Fruit fly (Drosophila melanogaster) whole organism, embryonic: ENCODE data around the gene CG16710.

Experiments
- Ada2b ChIP-seq: fragments of 200-800 bp; sonication (Bioruptor generic); IDR thresholded peaks from 2 replicates; pipeline ENCODE4 v1.3.6; 2022; ENCODE audit warnings: missing biosample characterization, missing genetic modification characterization
- Adf1 ChIP-seq: fragments of 200-800 bp; sonication (Bioruptor generic); IDR thresholded peaks from 2 replicates; pipeline ENCODE4 v1.3.6; 2022; ENCODE audit warnings: missing biosample characterization, missing genetic modification characterization
- CG14710 ChIP-seq: fragments of 200-800 bp; sonication (Bioruptor generic); optimal IDR thresholded peaks from 3 replicates; lab custom pipeline; 2019; ENCODE audit warnings: missing biosample characterization, mild to moderate bottlenecking, missing genetic modification characterization, moderate library complexity
- CG15011 ChIP-seq: fragments of 200-800 bp; sonication (Bioruptor generic); optimal IDR thresholded peaks from 3 replicates; lab custom pipeline; 2018; ENCODE audit warnings: missing biosample characterization, mild to moderate bottlenecking, missing genetic modification characterization
- CG17186 ChIP-seq: fragments of 200-800 bp; sonication (Bioruptor generic); optimal IDR thresholded peaks from 3 replicates; lab custom pipeline; 2017; ENCODE audit warnings: missing biosample characterization, missing genetic modification reagents, missing genetic modification characterization
- CG17829 ChIP-seq: fragments of 200-800 bp; optimal IDR thresholded peaks from 2 replicates; lab custom pipeline; 2019; ENCODE audit warnings: missing biosample characterization, mild to moderate bottlenecking, missing genetic modification characterization, moderate library complexity
- CG3407 ChIP-seq: fragments of 200-800 bp; sonication (Bioruptor generic); optimal IDR thresholded peaks from 2 replicates; lab custom pipeline; 2018; ENCODE audit warnings: missing biosample characterization, mild to moderate bottlenecking, missing genetic modification characterization
- CG34224 ChIP-seq: fragments of 200-800 bp; sonication (Bioruptor generic); IDR thresholded peaks from 3 replicates; pipeline ENCODE4 v1.3.6; 2022; ENCODE audit warnings: missing biosample characterization, missing genetic modification characterization; ENCODE audit not compliant: partially characterized antibody
- CG3838 ChIP-seq: fragments of 200-800 bp; sonication (Bioruptor generic); optimal IDR thresholded peaks from 3 replicates; lab custom pipeline; 2016; ENCODE audit warnings: missing biosample characterization, missing genetic modification characterization
- CG6683 ChIP-seq: fragments of 200-800 bp; sonication (Bioruptor generic); optimal IDR thresholded peaks from 2 replicates; lab custom pipeline; 2017; ENCODE audit warnings: missing biosample characterization, mild to moderate bottlenecking, missing genetic modification characterization, missing genetic modification reagents
- CG7839 ChIP-seq: fragments of 200-800 bp; sonication (Bioruptor generic); optimal IDR thresholded peaks from 3 replicates; lab custom pipeline; 2018; ENCODE audit warnings: missing biosample characterization, mild to moderate bottlenecking, missing genetic modification characterization, moderate library complexity
- CG8478 ChIP-seq: fragments of >200 bp; optimal IDR thresholded peaks from 2 replicates; lab custom pipeline; 2018
- CG8944 ChIP-seq: fragments of 200-800 bp; sonication (Bioruptor generic); optimal IDR thresholded peaks from 3 replicates; lab custom pipeline; 2016; ENCODE audit warnings: missing biosample characterization, missing genetic modification characterization
- D ChIP-seq, 2 experiments: fragments of 200-800 bp in 1 of 2; fragments of >200 bp in 1 of 2; sonication (Bioruptor generic) in 1 of 2; optimal IDR thresholded peaks; 2 replicates in 1 of 2; 3 replicates in 1 of 2; lab custom pipeline; 2017; ENCODE audit warnings: mild to moderate bottlenecking in 1 of 2, missing biosample characterization in 1 of 2, missing genetic modification characterization in 1 of 2, missing genetic modification reagents in 1 of 2
- Dp ChIP-seq: fragments of 200-800 bp; sonication (Bioruptor generic); optimal IDR thresholded peaks from 2 replicates; lab custom pipeline; 2018; ENCODE audit warnings: missing biosample characterization, mild to moderate bottlenecking, missing genetic modification characterization, moderate library complexity
- Drgx ChIP-seq: fragments of 200-800 bp; sonication (Bioruptor generic); IDR thresholded peaks from 2 replicates; pipeline ENCODE4 v1.3.6; 2022; ENCODE audit warnings: missing biosample characterization, missing genetic modification characterization
- Ets97D ChIP-seq: fragments of 200-800 bp; sonication (Bioruptor generic); optimal IDR thresholded peaks from 3 replicates; lab custom pipeline; 2016; ENCODE audit warnings: missing biosample characterization, missing genetic modification characterization
- HmgD ChIP-seq: fragments of 200-800 bp; sonication (Bioruptor generic); optimal IDR thresholded peaks from 3 replicates; lab custom pipeline; 2016; ENCODE audit warnings: missing biosample characterization, missing genetic modification characterization
- Hmx ChIP-seq: fragments of 200-800 bp; sonication (Bioruptor generic); optimal IDR thresholded peaks from 2 replicates; lab custom pipeline; 2016; ENCODE audit warnings: missing biosample characterization, missing genetic modification characterization
- Lhr ChIP-seq: fragments of 200-800 bp; sonication (Bioruptor generic); optimal IDR thresholded peaks from 3 replicates; lab custom pipeline; 2017; ENCODE audit warnings: mild to moderate bottlenecking, missing biosample characterization, missing genetic modification reagents, missing genetic modification characterization
- Myb ChIP-seq: fragments of 200-800 bp; sonication (Bioruptor generic); optimal IDR thresholded peaks from 2 replicates; lab custom pipeline; 2016; ENCODE audit warnings: missing biosample characterization, missing genetic modification characterization
- NC2β ChIP-seq: fragments of 200-800 bp; sonication (Bioruptor generic); optimal IDR thresholded peaks from 2 replicates; lab custom pipeline; 2016; ENCODE audit warnings: missing biosample characterization, missing genetic modification characterization
- NK7.1 ChIP-seq: fragments of 200-800 bp; sonication (Bioruptor generic); optimal IDR thresholded peaks from 3 replicates; lab custom pipeline; 2016; ENCODE audit warnings: missing biosample characterization, missing genetic modification characterization
- Poxn ChIP-seq: fragments of 200-800 bp; sonication (Bioruptor generic); IDR thresholded peaks from 2 replicates; pipeline ENCODE4 v1.3.6; 2022; ENCODE audit warnings: missing biosample characterization, missing genetic modification characterization
- Rx ChIP-seq: fragments of 200-800 bp; sonication (Bioruptor generic); IDR thresholded peaks from 2 replicates; pipeline ENCODE4 v1.3.6; 2022; ENCODE audit warnings: missing biosample characterization, missing genetic modification characterization
- Ssrp ChIP-seq: fragments of 200-800 bp; sonication (Bioruptor generic); optimal IDR thresholded peaks from 2 replicates; lab custom pipeline; 2018; ENCODE audit warnings: missing biosample characterization, mild to moderate bottlenecking, missing genetic modification characterization, moderate library complexity
- Vsx1 ChIP-seq: fragments of 200-800 bp; sonication (Bioruptor generic); optimal IDR thresholded peaks from 2 replicates; lab custom pipeline; 2017; ENCODE audit warnings: missing biosample characterization, mild to moderate bottlenecking, missing genetic modification characterization, missing genetic modification reagents
- ac ChIP-seq: fragments of 200-800 bp; sonication (Bioruptor generic); optimal IDR thresholded peaks from 3 replicates; lab custom pipeline; 2017; ENCODE audit warnings: missing biosample characterization, mild to moderate bottlenecking, missing genetic modification characterization
- amos ChIP-seq: fragments of 200-800 bp; sonication (Bioruptor generic); IDR thresholded peaks from 2 replicates; pipeline ENCODE4 v1.3.6; 2022; ENCODE audit warnings: missing biosample characterization, missing genetic modification characterization; ENCODE audit not compliant: partially characterized antibody
- bab2 ChIP-seq: fragments of 200-800 bp; sonication (Bioruptor generic); optimal IDR thresholded peaks from 2 replicates; lab custom pipeline; 2016; ENCODE audit warnings: missing biosample characterization, missing genetic modification characterization
- bbx ChIP-seq: fragments of 200-800 bp; sonication (Bioruptor generic); IDR thresholded peaks from 2 replicates; pipeline ENCODE4 v1.3.6; 2022; ENCODE audit warnings: missing biosample characterization, missing genetic modification characterization; ENCODE audit not compliant: partially characterized antibody
- br ChIP-seq: fragments of >200 bp; optimal IDR thresholded peaks from 2 replicates; lab custom pipeline; 2017
- cwo ChIP-seq: fragments of 200-800 bp; sonication (Bioruptor generic); optimal IDR thresholded peaks from 3 replicates; lab custom pipeline; 2017; ENCODE audit warnings: missing biosample characterization, missing genetic modification characterization, mild to moderate bottlenecking, moderate library complexity, missing genetic modification reagents
- ewg ChIP-seq: fragments of 200-800 bp; sonication (Bioruptor generic); optimal IDR thresholded peaks from 3 replicates; lab custom pipeline; 2017; ENCODE audit warnings: mild to moderate bottlenecking, missing biosample characterization, missing genetic modification reagents, missing genetic modification characterization
- eyg ChIP-seq: fragments of 200-800 bp; sonication (Bioruptor generic); optimal IDR thresholded peaks from 3 replicates; lab custom pipeline; 2016; ENCODE audit warnings: missing biosample characterization, missing genetic modification characterization
- fu2 ChIP-seq: fragments of 200-800 bp; sonication (Bioruptor generic); optimal IDR thresholded peaks from 2 replicates; lab custom pipeline; 2016; ENCODE audit warnings: missing biosample characterization, missing genetic modification characterization
- gro ChIP-seq: fragments of 200-800 bp; sonication (Bioruptor generic); optimal IDR thresholded peaks from 2 replicates; lab custom pipeline; 2016; ENCODE audit warnings: missing biosample characterization, missing genetic modification characterization
- insv ChIP-seq, 2 experiments: fragments of 200-800 bp; sonication (Bioruptor generic); optimal IDR thresholded peaks; 3 replicates each; lab custom pipeline; 2016 to 2018; ENCODE audit warnings: missing biosample characterization in 2 of 2, missing genetic modification characterization in 2 of 2
- jing ChIP-seq: fragments of 200-800 bp; sonication (Bioruptor generic); optimal IDR thresholded peaks from 2 replicates; lab custom pipeline; 2018; ENCODE audit warnings: missing biosample characterization, mild to moderate bottlenecking, missing genetic modification characterization
- ken ChIP-seq: fragments of 200-800 bp; sonication (Bioruptor generic); IDR thresholded peaks from 3 replicates; pipeline ENCODE4 v1.3.6; 2022; ENCODE audit warnings: missing biosample characterization, missing genetic modification characterization
- knrl ChIP-seq: fragments of 200-800 bp; sonication (Bioruptor generic); IDR thresholded peaks from 3 replicates; pipeline ENCODE4 v1.3.6; 2022; ENCODE audit warnings: missing biosample characterization, missing genetic modification characterization; ENCODE audit not compliant: partially characterized antibody
- pita ChIP-seq: fragments of 200-800 bp; sonication (Bioruptor generic); optimal IDR thresholded peaks from 2 replicates; lab custom pipeline; 2017; ENCODE audit warnings: missing biosample characterization, mild to moderate bottlenecking, missing genetic modification characterization
- prd ChIP-seq, 3 experiments: fragments of >200 bp in 2 of 3; fragments of 200-800 bp in 1 of 3; sonication (Bioruptor generic) in 1 of 3; optimal IDR thresholded peaks in 2 of 3; IDR thresholded peaks in 1 of 3; 2 replicates in 2 of 3; 3 replicates in 1 of 3; pipeline versions ENCODE4 v1.3.6 to Lab custom; 2017 to 2022; ENCODE audit warnings: missing biosample characterization in 1 of 3, missing genetic modification characterization in 1 of 3
- rib ChIP-seq: fragments of 200-800 bp; sonication (Bioruptor generic); IDR thresholded peaks from 2 replicates; pipeline ENCODE4 v1.3.6; 2022; ENCODE audit warnings: missing biosample characterization, missing genetic modification characterization
- sens-2 ChIP-seq: fragments of 200-800 bp; sonication (Bioruptor generic); IDR thresholded peaks from 2 replicates; pipeline ENCODE4 v1.3.6; 2022; ENCODE audit warnings: missing biosample characterization, missing genetic modification characterization
- sna ChIP-seq: fragments of 200-800 bp; sonication (Bioruptor generic); IDR thresholded peaks from 2 replicates; pipeline ENCODE4 v1.3.6; 2022; ENCODE audit warnings: missing biosample characterization, missing genetic modification characterization; ENCODE audit not compliant: partially characterized antibody
- tna ChIP-seq: fragments of 200-800 bp; sonication (Bioruptor generic); IDR thresholded peaks from 2 replicates; pipeline ENCODE4 v1.3.6; 2022; ENCODE audit warnings: missing biosample characterization, missing genetic modification characterization; ENCODE audit not compliant: partially characterized antibody
- vvl ChIP-seq: fragments of 200-800 bp; sonication (Bioruptor generic); IDR thresholded peaks from 2 replicates; pipeline ENCODE4 v1.3.6; 2022; ENCODE audit warnings: missing biosample characterization, missing genetic modification characterization
- wdn ChIP-seq: fragments of 200-800 bp; sonication (Bioruptor generic); IDR thresholded peaks from 2 replicates; pipeline ENCODE4 v1.3.6; 2022; ENCODE audit warnings: missing biosample characterization, missing genetic modification characterization
- zen2 ChIP-seq: fragments of 200-800 bp; sonication (Bioruptor generic); IDR thresholded peaks from 3 replicates; pipeline ENCODE4 v1.3.6; 2022; ENCODE audit warnings: missing biosample characterization, missing genetic modification characterization; ENCODE audit not compliant: partially characterized antibody

CG16710 gene

DNA sequence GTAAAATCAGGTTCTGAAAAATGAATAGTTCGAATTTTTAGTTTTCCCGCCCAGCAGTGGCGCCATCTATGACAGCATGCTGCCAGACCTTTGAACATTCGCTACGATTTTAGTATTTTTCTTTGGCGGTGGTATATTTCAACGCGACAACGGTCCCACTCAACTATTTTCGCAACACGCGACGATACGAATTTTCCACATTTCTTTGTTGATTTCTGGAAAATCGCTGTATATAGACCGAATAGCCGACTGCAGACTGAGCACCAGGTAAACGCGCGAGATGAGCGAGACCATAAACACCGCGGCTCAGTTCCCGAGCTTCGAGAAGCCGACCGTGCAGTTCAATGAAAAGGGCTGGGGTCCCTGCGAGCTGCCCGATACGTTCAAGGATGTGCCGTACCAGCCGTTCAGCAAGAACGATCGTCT, 2.4 kb upstream of the CG16710 start, which contains the start of gene eIF3d1 (continued):
- TF ChIP-seq Drgx (GFP tag; lab: Robert Waterston, UW) (no peak), CG15011 (GFP tag; lab: Kevin White, UChicago) (no peak), Ada2b (no peak), eyg (GFP tag; lab: Kevin White, UChicago) (no peak), fu2 (GFP tag; lab: Kevin White, UChicago) (peak; percentile 23), Lhr (GFP tag; lab: Kevin White, UChicago) (peak; percentile 73), ken (GFP tag; lab: Robert Waterston, UW) (peak; percentile 44; the same call in 1 of the 3 replicates), vvl (GFP tag; lab: Robert Waterston, UW) (no peak), CG17829 (tag; lab: Kevin White, UChicago) (peak; percentile 26), CG3407 (GFP tag; lab: Kevin White, UChicago) (no peak), Ssrp (tag; lab: Kevin White, UChicago) (no peak), CG6683 (GFP tag; lab: Kevin White, UChicago) (no peak), wdn (GFP tag; lab: Robert Waterston, UW) (no peak), CG14710 (peak; percentile 69), Adf1 (no peak), br (lab: Kevin White, UChicago) (no peak), knrl (GFP tag; lab: Robert Waterston, UW) (peak; percentile 32; the same call in 1 of the 3 replicates), CG17186 (GFP tag; lab: Kevin White, UChicago) (peak; percentile 31), pita (no peak), amos (GFP tag; lab: Robert Waterston, UW) (peak; percentile 49; the same call in 1 of the 2 replicates), zen2 (GFP tag; lab: Robert Waterston, UW) (no peak), NK7.1 (GFP tag; lab: Kevin White, UChicago) (no peak), gro (GFP tag; lab: Kevin White, UChicago) (peak; percentile 44), Vsx1 (no peak), ewg (peak; percentile 9), sna (GFP tag; lab: Robert Waterston, UW) (no peak), insv (GFP tag; optimal IDR thresholded peaks at IDR 0.05; lab: Kevin White, UChicago) (no peak), Rx (GFP tag; lab: Robert Waterston, UW) (no peak), ac (no peak), D (optimal IDR thresholded peaks at IDR 0.05; lab: Kevin White, UChicago) (no peak), D (GFP tag; optimal IDR thresholded peaks at IDR 0.05; lab: Kevin White, UChicago) (no peak), Dp (GFP tag; lab: Kevin White, UChicago) (peak; percentile 98), Ets97D (peak; percentile 77), CG7839 (tag; lab: Kevin White, UChicago) (no peak), CG8478 (lab: Kevin White, UChicago) (no peak), sens-2 (GFP tag; lab: Robert Waterston, UW) (no peak), bbx (GFP tag; lab: Robert Waterston, UW) (no peak), Hmx (GFP tag; lab: Kevin White, UChicago) (no peak), NC2β (GFP tag; lab: Kevin White, UChicago) (no peak), tna (GFP tag; lab: Robert Waterston, UW) (no peak), bab2 (GFP tag; lab: Kevin White, UChicago) (no peak), CG8944 (no peak), CG34224 (no peak), HmgD (GFP tag; lab: Kevin White, UChicago) (no peak), Myb (GFP tag; lab: Kevin White, UChicago) (peak; percentile 50), CG3838 (GFP tag; lab: Kevin White, UChicago) (no peak), rib (GFP tag; lab: Robert Waterston, UW) (peak; percentile 84), Poxn (GFP tag; lab: Robert Waterston, UW) (no peak), jing (GFP tag; lab: Kevin White, UChicago) (no peak), cwo (GFP tag; lab: Kevin White, UChicago) (no peak), prd (optimal IDR thresholded peaks at IDR 0.05; lab: Kevin White, UChicago) (no peak), prd (GFP tag; IDR thresholded peaks at IDR 0.05; lab: Robert Waterston, UW) (no peak)
